Fruit fly (Drosophila melanogaster): Measurements from ENCODE around the gene CG33995.

CG33995 gene

dm6 chr2L:5043043-5043442, at the start of gene CG33995, which contains the start of the genes CG44000 and CG44001 (continued):
- TF ChIP-seq ind (GFP tag; optimal IDR thresholded peaks at IDR 0.05) (peak; percentile 51), CG15601 (tag; optimal IDR thresholded peaks at IDR 0.05) (peak; percentile 50), CG14860 (GFP tag; IDR thresholded peaks at IDR 0.05; ENCODE audit: partially characterized antibody) (0 out of 3 replicates have a peak, but pooled peaks have one; percentile 20), ATbp (GFP tag; optimal IDR thresholded peaks at IDR 0.05) (no peak), chm (GFP tag; IDR thresholded peaks at IDR 0.05) (peak; percentile 57), CG13775 (GFP tag; optimal IDR thresholded peaks at IDR 0.05) (peak; percentile 1), CG10267 (tag; optimal IDR thresholded peaks at IDR 0.05) (peak; percentile 97), C15 (GFP tag; IDR thresholded peaks at IDR 0.05) (no peak), CG15479 (GFP tag; optimal IDR thresholded peaks at IDR 0.05) (peak; percentile 91), Aef1 (GFP tag; IDR thresholded peaks at IDR 0.05) (no peak), slp2 (GFP tag; optimal IDR thresholded peaks at IDR 0.05) (peak; percentile 26), Dek (tag; optimal IDR thresholded peaks at IDR 0.05) (peak; percentile 24), ab (GFP tag; optimal IDR thresholded peaks at IDR 0.05) (no peak), Hr51 (GFP tag; optimal IDR thresholded peaks at IDR 0.05) (peak; percentile 10 to 60), CG12391 (tag; optimal IDR thresholded peaks at IDR 0.05) (peak; percentile 53), CG11695 (GFP tag; IDR thresholded peaks at IDR 0.05) (no peak), ash1 (GFP tag; optimal IDR thresholded peaks at IDR 0.05) (peak; percentile 58), Ets97D (GFP tag; optimal IDR thresholded peaks at IDR 0.05) (peak; percentile 85), CG3065 (GFP tag; optimal IDR thresholded peaks at IDR 0.05) (peak; percentile 49), chif (GFP tag; optimal IDR thresholded peaks at IDR 0.05) (peak in 1 of 2 experiments; percentile 27), CTCF (GFP tag; optimal IDR thresholded peaks at IDR 0.05) (no peak), gsb-n (tag; optimal IDR thresholded peaks at IDR 0.05) (peak; percentile 16), HLH3B (GFP tag; IDR thresholded peaks at IDR 0.05) (0 out of 2 replicates have a peak, but pooled peaks have one; percentile 5), zen (tag; optimal IDR thresholded peaks at IDR 0.05) (peak; percentile 46), insv (GFP tag; optimal IDR thresholded peaks at IDR 0.05) (peak in 1 of 2 experiments; percentile 8), CG7372 (GFP tag; IDR thresholded peaks at IDR 0.05) (no peak), Sin3A (optimal IDR thresholded peaks at IDR 0.05) (peak; percentile 68), Opbp (GFP tag; IDR thresholded peaks at IDR 0.05; ENCODE audit: partially characterized antibody) (peak; percentile 80), nmo (GFP tag; optimal IDR thresholded peaks at IDR 0.05) (peak; percentile 59), CG10209 (GFP tag; optimal IDR thresholded peaks at IDR 0.05) (peak; percentile 17), Dll (GFP tag; IDR thresholded peaks at IDR 0.05; ENCODE audit: partially characterized antibody) (no peak), Atf3 (GFP tag; optimal IDR thresholded peaks at IDR 0.05) (peak; percentile 65), zf30C (GFP tag; optimal IDR thresholded peaks at IDR 0.05) (no peak), B-H1 (GFP tag; IDR thresholded peaks at IDR 0.05) (no peak), Antp (GFP tag; optimal IDR thresholded peaks at IDR 0.05) (peak; percentile 64), CG10462 (GFP tag; optimal IDR thresholded peaks at IDR 0.05) (no peak), eve (GFP tag; optimal IDR thresholded peaks at IDR 0.05) (no peak), CG10654 (GFP tag; optimal IDR thresholded peaks at IDR 0.05) (peak; percentile 45), CG9797 (GFP tag; optimal IDR thresholded peaks at IDR 0.05) (peak; percentile 88), Gsc (GFP tag; IDR thresholded peaks at IDR 0.05) (no peak), CG2120 (GFP tag; optimal IDR thresholded peaks at IDR 0.05) (peak; percentile 78), al (GFP tag; IDR thresholded peaks at IDR 0.05) (no peak), CHES-1-like (GFP tag; optimal IDR thresholded peaks at IDR 0.05) (peak; percentile 56), Vsx1 (GFP tag; optimal IDR thresholded peaks at IDR 0.05) (no peak), tx (GFP tag; optimal IDR thresholded peaks at IDR 0.05) (peak; percentile 33), CG11504 (tag; optimal IDR thresholded peaks at IDR 0.05) (peak; percentile 52), CG30020 (tag; optimal IDR thresholded peaks at IDR 0.05) (peak; percentile 36), repo (GFP tag; optimal IDR thresholded peaks at IDR 0.05) (peak; percentile 54), Hmr (GFP tag; optimal IDR thresholded peaks at IDR 0.05) (peak; percentile 69), CG7357 (GFP tag; IDR thresholded peaks at IDR 0.05) (no peak), CG11247 (GFP tag; IDR thresholded peaks at IDR 0.05) (0 out of 2 replicates have a peak, but pooled peaks have one; percentile 12), CG7556 (GFP tag; optimal IDR thresholded peaks at IDR 0.05) (peak; percentile 17)

Data from whole organism, embryonic.